Fruit fly (Drosophila melanogaster): ENCODE results near the gene tal-2A.

Gene tal-2A

DNA sequence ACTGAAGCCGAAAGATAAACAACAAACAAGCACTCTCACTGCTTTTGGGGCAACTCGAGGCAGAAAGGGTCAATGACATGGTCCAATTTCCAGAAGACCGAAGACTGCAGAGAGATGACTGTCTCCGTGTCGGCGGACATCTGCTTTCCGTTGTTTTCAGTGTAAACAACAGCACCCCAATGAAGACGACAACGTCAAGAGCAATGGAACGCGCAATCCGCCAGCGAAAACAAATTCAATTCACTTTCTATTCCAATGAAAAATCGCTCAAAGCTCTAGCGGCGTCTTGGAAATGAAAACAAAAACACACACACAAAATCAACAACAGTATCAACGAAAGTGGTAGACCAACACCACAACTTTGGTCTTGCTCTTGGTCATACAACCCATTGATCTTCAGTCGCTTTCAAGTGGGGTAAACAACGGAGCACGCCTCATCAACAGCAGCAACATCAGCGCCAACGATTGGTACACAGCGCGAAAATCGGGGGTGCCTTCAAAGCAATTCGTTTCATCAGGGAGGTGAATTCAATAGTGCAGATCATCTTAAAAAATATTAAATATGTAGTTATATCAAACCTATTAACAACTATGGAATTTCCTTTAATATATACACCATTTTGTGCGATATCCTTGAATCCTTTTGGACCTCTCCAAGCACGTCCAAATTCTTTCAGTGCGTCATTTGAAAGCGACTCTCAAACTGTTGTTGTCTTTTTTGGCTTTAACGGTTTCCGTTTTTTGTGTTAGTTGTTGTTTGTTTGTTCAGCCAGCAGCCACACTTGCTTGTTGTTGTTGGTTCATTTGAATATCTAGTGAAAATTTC lies 4.8 kb downstream of the tal-2A start (continued):
- TF ChIP-seq sr (GFP tag; IDR thresholded peaks at IDR 0.05) (no peak), maf-S (GFP tag; optimal IDR thresholded peaks at IDR 0.05) (no peak), Sox100B (GFP tag; optimal IDR thresholded peaks at IDR 0.05) (peak; percentile 71), eyg (GFP tag; optimal IDR thresholded peaks at IDR 0.05) (no peak), CG4820 (GFP tag; optimal IDR thresholded peaks at IDR 0.05) (peak; percentile 59), Xrp1 (GFP tag; IDR thresholded peaks at IDR 0.05) (peak; percentile 73), CG4424 (GFP tag; optimal IDR thresholded peaks at IDR 0.05) (peak; percentile 65), CG15073 (GFP tag; optimal IDR thresholded peaks at IDR 0.05) (no peak), Neu2 (GFP tag; optimal IDR thresholded peaks at IDR 0.05; ENCODE audit: borderline replicate concordance) (no peak), ems (GFP tag; optimal IDR thresholded peaks at IDR 0.05) (no peak), CG4360 (GFP tag; IDR thresholded peaks at IDR 0.05) (no peak), ATbp (GFP tag; optimal IDR thresholded peaks at IDR 0.05) (peak; percentile 79), CG12744 (GFP tag; optimal IDR thresholded peaks at IDR 0.05) (no peak), ind (GFP tag; optimal IDR thresholded peaks at IDR 0.05) (peak; percentile 57), org-1 (GFP tag; optimal IDR thresholded peaks at IDR 0.05) (peak; percentile 62), MTF-1 (GFP tag; optimal IDR thresholded peaks at IDR 0.05; ENCODE audit: borderline replicate concordance) (no peak), fd102C (GFP tag; optimal IDR thresholded peaks at IDR 0.05) (no peak), tap (tag; optimal IDR thresholded peaks at IDR 0.05) (peak; percentile 45), Mad (GFP tag; optimal IDR thresholded peaks at IDR 0.05) (no peak), sim (GFP tag; IDR thresholded peaks at IDR 0.05) (no peak; the same call in 1 of the 2 replicates), ab (GFP tag; optimal IDR thresholded peaks at IDR 0.05) (no peak), Oaz (GFP tag; IDR thresholded peaks at IDR 0.05) (no peak), Dfd (GFP tag; optimal IDR thresholded peaks at IDR 0.05) (no peak), ERR (GFP tag; optimal IDR thresholded peaks at IDR 0.05) (no peak), corto (GFP tag; optimal IDR thresholded peaks at IDR 0.05) (no peak), fru (optimal IDR thresholded peaks at IDR 0.05) (no peak), bigmax (GFP tag; optimal IDR thresholded peaks at IDR 0.05) (no peak), rib (GFP tag; IDR thresholded peaks at IDR 0.05) (no peak), CG12104 (GFP tag; optimal IDR thresholded peaks at IDR 0.05) (no peak), hbn (GFP tag; IDR thresholded peaks at IDR 0.05; ENCODE audit: partially characterized antibody) (no peak), prd (optimal IDR thresholded peaks at IDR 0.05) (no peak), prd (GFP tag; IDR thresholded peaks at IDR 0.05) (peak; percentile 65; the same call in 2 of the 3 replicates), CG30020 (tag; optimal IDR thresholded peaks at IDR 0.05) (peak; percentile 40), CG16813 (GFP tag; IDR thresholded peaks at IDR 0.05; ENCODE audit: partially characterized antibody) (no peak), CG15514 (GFP tag; optimal IDR thresholded peaks at IDR 0.05) (no peak), CG4617 (GFP tag; optimal IDR thresholded peaks at IDR 0.05; ENCODE audit: borderline replicate concordance) (no peak), inv (GFP tag; IDR thresholded peaks at IDR 0.05; ENCODE audit: partially characterized antibody) (no peak), amos (GFP tag; IDR thresholded peaks at IDR 0.05; ENCODE audit: partially characterized antibody) (no peak), Sry-β (GFP tag; optimal IDR thresholded peaks at IDR 0.05) (peak; percentile 26), Optix (GFP tag; IDR thresholded peaks at IDR 0.05) (peak; percentile 50; the same call in 1 of the 3 replicates), pita (GFP tag; optimal IDR thresholded peaks at IDR 0.05) (no peak), CG4404 (GFP tag; IDR thresholded peaks at IDR 0.05) (peak; percentile 14; the same call in 1 of the 2 replicates), CG33557 (GFP tag; optimal IDR thresholded peaks at IDR 0.05) (peak; percentile 61), al (GFP tag; IDR thresholded peaks at IDR 0.05) (no peak), CG8944 (GFP tag; optimal IDR thresholded peaks at IDR 0.05) (peak; percentile 32), pnt (GFP tag; optimal IDR thresholded peaks at IDR 0.05) (peak; percentile 56), dmrt99B (tag; optimal IDR thresholded peaks at IDR 0.05) (peak; percentile 88), Dp (GFP tag; optimal IDR thresholded peaks at IDR 0.05) (no peak), CG9876 (GFP tag; optimal IDR thresholded peaks at IDR 0.05) (no peak), mld (GFP tag; IDR thresholded peaks at IDR 0.05; ENCODE audit: partially characterized antibody) (no peak)

Measured in whole organism, embryonic.